Fruit fly (Drosophila melanogaster) whole organism, embryonic: ENCODE data around the gene CG3726.

Source experiments
- Adf1 ChIP-seq: fragments of 200-800 bp; sonication (Bioruptor generic); IDR thresholded peaks from 2 replicates; pipeline ENCODE4 v1.3.6; 2022; ENCODE audit warnings: missing biosample characterization, missing genetic modification characterization
- Atf3 ChIP-seq: fragments of 200-800 bp; sonication (Bioruptor generic); optimal IDR thresholded peaks from 3 replicates; lab custom pipeline; 2016; ENCODE audit warnings: missing biosample characterization, missing genetic modification characterization
- Bteb2 ChIP-seq: fragments of 200-800 bp; sonication (Bioruptor generic); optimal IDR thresholded peaks from 2 replicates; lab custom pipeline; 2016; ENCODE audit warnings: missing biosample characterization, missing genetic modification characterization
- CG10147 ChIP-seq: fragments of 200-800 bp; sonication (Bioruptor generic); optimal IDR thresholded peaks from 2 replicates; lab custom pipeline; 2019; ENCODE audit warnings: missing biosample characterization, mild to moderate bottlenecking, missing genetic modification characterization, moderate library complexity
- CG10979 ChIP-seq: fragments of 200-800 bp; sonication (Bioruptor generic); optimal IDR thresholded peaks from 2 replicates; lab custom pipeline; 2018; ENCODE audit warnings: missing biosample characterization, mild to moderate bottlenecking, missing genetic modification characterization, moderate library complexity
- CG11398 ChIP-seq: fragments of 200-800 bp; sonication (Bioruptor generic); optimal IDR thresholded peaks from 2 replicates; lab custom pipeline; 2016; ENCODE audit warnings: missing biosample characterization, missing genetic modification characterization
- CG12219 ChIP-seq: fragments of 200-800 bp; sonication (Bioruptor generic); optimal IDR thresholded peaks from 3 replicates; lab custom pipeline; 2018; ENCODE audit warnings: missing biosample characterization, mild to moderate bottlenecking, missing genetic modification characterization
- CG12769 ChIP-seq: fragments of 200-800 bp; sonication (Bioruptor generic); optimal IDR thresholded peaks from 2 replicates; lab custom pipeline; 2019; ENCODE audit warnings: missing biosample characterization, mild to moderate bottlenecking, missing genetic modification characterization, moderate library complexity
- CG15696 ChIP-seq: fragments of 200-800 bp; sonication (Bioruptor generic); optimal IDR thresholded peaks from 2 replicates; lab custom pipeline; 2019; ENCODE audit warnings: missing biosample characterization, mild to moderate bottlenecking, missing genetic modification characterization, moderate library complexity
- CG1603 ChIP-seq: fragments of 200-800 bp; sonication (Bioruptor generic); optimal IDR thresholded peaks from 2 replicates; lab custom pipeline; 2019; ENCODE audit warnings: missing biosample characterization, mild to moderate bottlenecking, missing genetic modification characterization, moderate library complexity
- CG17328 ChIP-seq: fragments of 200-800 bp; sonication (Bioruptor generic); IDR thresholded peaks from 2 replicates; pipeline ENCODE4 v1.3.6; 2022; ENCODE audit warnings: missing biosample characterization, missing genetic modification characterization
- CG2678 ChIP-seq: fragments of 200-800 bp; sonication (Bioruptor generic); optimal IDR thresholded peaks from 3 replicates; lab custom pipeline; 2019; ENCODE audit warnings: missing biosample characterization, mild to moderate bottlenecking, missing genetic modification characterization, moderate library complexity
- CG30403 ChIP-seq: fragments of 200-800 bp; sonication (Bioruptor generic); optimal IDR thresholded peaks from 3 replicates; lab custom pipeline; 2016; ENCODE audit warnings: missing biosample characterization, missing genetic modification characterization
- CG31441 ChIP-seq: fragments of 200-800 bp; sonication (Bioruptor generic); IDR thresholded peaks from 2 replicates; pipeline ENCODE4 v1.3.6; 2022; ENCODE audit warnings: missing biosample characterization, missing genetic modification characterization
- CG33557 ChIP-seq: fragments of 200-800 bp; sonication (Bioruptor generic); optimal IDR thresholded peaks from 2 replicates; lab custom pipeline; 2019; ENCODE audit warnings: missing biosample characterization, mild to moderate bottlenecking, missing genetic modification characterization, moderate library complexity
- CG3726 ChIP-seq: fragments of 200-800 bp; sonication (Bioruptor generic); IDR thresholded peaks from 3 replicates; pipeline ENCODE4, ENCODE4 v1.3.6; 2022; ENCODE audit warnings: missing biosample characterization, missing genetic modification characterization
- CG42726 ChIP-seq: fragments of 200-800 bp; sonication (Bioruptor generic); IDR thresholded peaks from 2 replicates; pipeline ENCODE4 v1.3.6; 2022; ENCODE audit warnings: missing biosample characterization, missing genetic modification characterization; ENCODE audit not compliant: partially characterized antibody
- CG4707 ChIP-seq: fragments of 200-800 bp; sonication (Bioruptor generic); optimal IDR thresholded peaks from 2 replicates; lab custom pipeline; 2018; ENCODE audit warnings: missing biosample characterization, mild to moderate bottlenecking, missing genetic modification characterization, moderate library complexity
- CG6254 ChIP-seq: fragments of 200-800 bp; sonication (Bioruptor generic); optimal IDR thresholded peaks from 3 replicates; lab custom pipeline; 2017; ENCODE audit warnings: mild to moderate bottlenecking, missing biosample characterization, missing genetic modification reagents, missing genetic modification characterization
- CG7271 ChIP-seq: fragments of 200-800 bp; sonication (Bioruptor generic); optimal IDR thresholded peaks from 2 replicates; lab custom pipeline; 2018; ENCODE audit warnings: missing biosample characterization, mild to moderate bottlenecking, missing genetic modification characterization, moderate library complexity
- CG7786 ChIP-seq: fragments of 200-800 bp; sonication (Bioruptor generic); optimal IDR thresholded peaks from 2 replicates; lab custom pipeline; 2016; ENCODE audit warnings: missing biosample characterization, missing genetic modification characterization
- CG8944 ChIP-seq: fragments of 200-800 bp; sonication (Bioruptor generic); optimal IDR thresholded peaks from 3 replicates; lab custom pipeline; 2016; ENCODE audit warnings: missing biosample characterization, missing genetic modification characterization
- CG9437 ChIP-seq: fragments of 200-800 bp; sonication (Bioruptor generic); optimal IDR thresholded peaks from 2 replicates; lab custom pipeline; 2018; ENCODE audit warnings: missing biosample characterization, mild to moderate bottlenecking, missing genetic modification characterization
- CG9797 ChIP-seq: fragments of 200-800 bp; sonication (Bioruptor generic); optimal IDR thresholded peaks from 3 replicates; lab custom pipeline; 2018; ENCODE audit warnings: missing biosample characterization, mild to moderate bottlenecking, missing genetic modification characterization
- D19B ChIP-seq: fragments of 200-800 bp; sonication (Bioruptor generic); optimal IDR thresholded peaks from 2 replicates; lab custom pipeline; 2017; ENCODE audit warnings: missing biosample characterization, mild to moderate bottlenecking, missing genetic modification characterization
- Dfd ChIP-seq, 2 experiments: fragments of >200 bp; optimal IDR thresholded peaks; 2 replicates each; lab custom pipeline; 2017; ENCODE audit warnings: missing biosample characterization in 2 of 2, missing genetic modification characterization in 2 of 2
- Dip3 ChIP-seq: fragments of 200-800 bp; sonication (Bioruptor generic); optimal IDR thresholded peaks from 3 replicates; lab custom pipeline; 2016; ENCODE audit warnings: missing biosample characterization, missing genetic modification characterization
- E2f2 ChIP-seq: fragments of 200-800 bp; sonication (Bioruptor generic); IDR thresholded peaks from 2 replicates; pipeline ENCODE4 v1.3.6; 2022; ENCODE audit warnings: missing biosample characterization, missing genetic modification characterization
- NC2β ChIP-seq: fragments of 200-800 bp; sonication (Bioruptor generic); optimal IDR thresholded peaks from 2 replicates; lab custom pipeline; 2016; ENCODE audit warnings: missing biosample characterization, missing genetic modification characterization
- Neu2 ChIP-seq: fragments of 200-800 bp; sonication (Bioruptor generic); optimal IDR thresholded peaks from 3 replicates; lab custom pipeline; 2016; ENCODE audit warnings: missing biosample characterization, missing genetic modification characterization, borderline replicate concordance
- Usf ChIP-seq: fragments of 200-800 bp; sonication (Bioruptor generic); optimal IDR thresholded peaks from 2 replicates; lab custom pipeline; 2017; ENCODE audit warnings: missing genotype, missing biosample characterization, missing genetic modification characterization
- amos ChIP-seq: fragments of 200-800 bp; sonication (Bioruptor generic); IDR thresholded peaks from 2 replicates; pipeline ENCODE4 v1.3.6; 2022; ENCODE audit warnings: missing biosample characterization, missing genetic modification characterization; ENCODE audit not compliant: partially characterized antibody
- bab2 ChIP-seq: fragments of 200-800 bp; sonication (Bioruptor generic); optimal IDR thresholded peaks from 2 replicates; lab custom pipeline; 2016; ENCODE audit warnings: missing biosample characterization, missing genetic modification characterization
- bsh ChIP-seq, 2 experiments: fragments of 200-800 bp; sonication (Bioruptor generic); optimal IDR thresholded peaks; 2 replicates each; lab custom pipeline; 2017 to 2018; ENCODE audit warnings: mild to moderate bottlenecking in 2 of 2, missing biosample characterization in 2 of 2, missing genetic modification characterization in 2 of 2, moderate library complexity in 1 of 2
- corto ChIP-seq: fragments of 200-800 bp; sonication (Bioruptor generic); optimal IDR thresholded peaks from 2 replicates; lab custom pipeline; 2016; ENCODE audit warnings: missing biosample characterization, mild to moderate bottlenecking, missing genetic modification characterization, moderate library complexity
- emc ChIP-seq: fragments of 200-800 bp; sonication (Bioruptor generic); optimal IDR thresholded peaks from 2 replicates; lab custom pipeline; 2016; ENCODE audit warnings: missing biosample characterization, missing genetic modification characterization
- fu2 ChIP-seq: fragments of 200-800 bp; sonication (Bioruptor generic); optimal IDR thresholded peaks from 2 replicates; lab custom pipeline; 2016; ENCODE audit warnings: missing biosample characterization, missing genetic modification characterization
- gce ChIP-seq: fragments of 200-800 bp; sonication (Bioruptor generic); IDR thresholded peaks from 3 replicates; pipeline ENCODE4 v1.3.6; 2022; ENCODE audit warnings: missing biosample characterization, missing genetic modification characterization
- gsb-n ChIP-seq: fragments of 200-800 bp; sonication (Bioruptor generic); optimal IDR thresholded peaks from 3 replicates; lab custom pipeline; 2018; ENCODE audit warnings: missing biosample characterization, mild to moderate bottlenecking, missing genetic modification characterization
- ham ChIP-seq: fragments of 200-800 bp; sonication (Bioruptor generic); IDR thresholded peaks from 2 replicates; pipeline ENCODE4 v1.3.6; 2022; ENCODE audit warnings: missing biosample characterization, missing genetic modification characterization
- kni ChIP-seq: fragments of 200-800 bp; sonication (Bioruptor generic); optimal IDR thresholded peaks from 3 replicates; lab custom pipeline; 2017; ENCODE audit warnings: mild to moderate bottlenecking, missing biosample characterization, missing genetic modification reagents, missing genetic modification characterization
- lov ChIP-seq, 2 experiments: fragments of 200-800 bp in 1 of 2; fragments of >200 bp in 1 of 2; sonication (Bioruptor generic) in 1 of 2; IDR thresholded peaks in 1 of 2; optimal IDR thresholded peaks in 1 of 2; 2 replicates in 1 of 2; 3 replicates in 1 of 2; pipeline versions ENCODE4 v1.3.6 to Lab custom; 2017 to 2022; ENCODE audit warnings: missing biosample characterization in 1 of 2, missing genetic modification characterization in 1 of 2
- mirr ChIP-seq: fragments of 200-800 bp; sonication (Bioruptor generic); optimal IDR thresholded peaks from 3 replicates; lab custom pipeline; 2018; ENCODE audit warnings: missing biosample characterization, mild to moderate bottlenecking, missing genetic modification characterization
- org-1 ChIP-seq: fragments of 200-800 bp; sonication (Bioruptor generic); optimal IDR thresholded peaks from 2 replicates; lab custom pipeline; 2017; ENCODE audit warnings: missing biosample characterization, missing genetic modification characterization
- rib ChIP-seq: fragments of 200-800 bp; sonication (Bioruptor generic); IDR thresholded peaks from 2 replicates; pipeline ENCODE4 v1.3.6; 2022; ENCODE audit warnings: missing biosample characterization, missing genetic modification characterization
- row ChIP-seq: fragments of 200-800 bp; sonication (Bioruptor generic); IDR thresholded peaks from 3 replicates; pipeline ENCODE4 v1.3.6; 2022; ENCODE audit warnings: missing biosample characterization, missing genetic modification characterization
- sc ChIP-seq, 3 experiments: fragments of >200 bp in 2 of 3; fragments of 200-800 bp in 1 of 3; sonication (Bioruptor generic) in 1 of 3; optimal IDR thresholded peaks; 2 replicates in 2 of 3; 3 replicates in 1 of 3; lab custom pipeline; 2017; ENCODE audit warnings: mild to moderate bottlenecking in 1 of 3, missing biosample characterization in 1 of 3, missing genetic modification characterization in 1 of 3, missing genetic modification reagents in 1 of 3
- sens ChIP-seq: fragments of 200-800 bp; sonication (Bioruptor generic); peaks from one replicate; lab custom pipeline; 2016; ENCODE audit warnings: missing biosample characterization, missing genetic modification characterization
- shn ChIP-seq: fragments of 200-800 bp; sonication (Bioruptor generic); optimal IDR thresholded peaks from 3 replicates; lab custom pipeline; 2016; ENCODE audit warnings: missing biosample characterization, missing genetic modification characterization
- slbo ChIP-seq: fragments of 200-800 bp; sonication (Bioruptor generic); IDR thresholded peaks from 2 replicates; pipeline ENCODE4 v1.3.6; 2022; ENCODE audit warnings: missing biosample characterization, missing genetic modification characterization

The CG3726 gene

DNA sequence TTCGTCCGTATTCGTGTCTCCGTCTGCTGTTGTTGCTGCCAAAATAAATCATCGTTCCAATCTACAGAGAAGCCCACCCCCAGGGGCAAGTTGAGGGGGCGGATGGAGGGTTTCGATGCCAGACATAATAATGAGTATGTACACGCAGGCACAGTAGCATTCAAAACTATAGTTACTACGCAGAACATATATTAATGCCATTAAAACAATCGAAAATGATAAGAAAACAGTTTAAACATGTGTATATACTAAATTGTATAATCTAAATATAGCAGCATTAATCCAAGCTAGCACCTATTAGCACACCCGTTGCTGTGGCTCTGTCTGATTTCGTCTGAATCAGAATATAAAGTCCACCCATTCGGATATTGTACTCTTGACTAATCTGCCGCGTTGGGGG is 64.0 kb downstream of the CG3726 start (continued):
- TF ChIP-seq CG10147 (GFP tag; lab: Kevin White, UChicago), result peak; percentile 68
- TF ChIP-seq bab2 (GFP tag; lab: Kevin White, UChicago), result peak; percentile 67
- peak; percentile 66 for TF ChIP-seq corto (GFP tag; lab: Kevin White, UChicago)
- no peak for TF ChIP-seq Neu2
- TF ChIP-seq Usf (GFP tag; lab: Kevin White, UChicago), result peak; percentile 30
- TF ChIP-seq Atf3 (GFP tag; lab: Kevin White, UChicago), result peak; percentile 9
- TF ChIP-seq CG2678 (tag; lab: Kevin White, UChicago), result peak; percentile 88
- TF ChIP-seq emc (GFP tag; lab: Kevin White, UChicago), result no peak
- TF ChIP-seq row, result peak; percentile 88
- TF ChIP-seq CG9797 (GFP tag; lab: Kevin White, UChicago), result no peak
- peak; percentile 55 for TF ChIP-seq E2f2 (GFP tag; lab: Robert Waterston, UW)
- TF ChIP-seq kni (GFP tag; lab: Kevin White, UChicago), result no peak
- peak; percentile 81 for TF ChIP-seq CG1603 (tag; lab: Kevin White, UChicago)
- peak; percentile 69 for TF ChIP-seq CG30403 (GFP tag; lab: Kevin White, UChicago)
- TF ChIP-seq sc (optimal IDR thresholded peaks at IDR 0.05; lab: Kevin White, UChicago), result no peak
- TF ChIP-seq sc (GFP tag; optimal IDR thresholded peaks at IDR 0.05; lab: Kevin White, UChicago), result peak; percentile 12
- no peak for TF ChIP-seq ham (GFP tag; lab: Robert Waterston, UW)
- peak; percentile 23 for TF ChIP-seq CG7786
- peak; percentile 43 for TF ChIP-seq CG10979 (tag; lab: Kevin White, UChicago)
- TF ChIP-seq Dip3 (GFP tag; lab: Kevin White, UChicago), result peak; percentile 62
- peak; percentile 71 for TF ChIP-seq mirr (GFP tag; lab: Kevin White, UChicago)
- TF ChIP-seq NC2β (GFP tag; lab: Kevin White, UChicago), result no peak
- peak; percentile 22 to 66 for TF ChIP-seq bsh (GFP tag; optimal IDR thresholded peaks at IDR 0.05; lab: Kevin White, UChicago)
- peak; percentile 38; the same call in 1 of the 3 replicates for TF ChIP-seq gce
- peak; percentile 26 for TF ChIP-seq shn (GFP tag; lab: Kevin White, UChicago)
- peak; percentile 55 for TF ChIP-seq Bteb2
- no peak for TF ChIP-seq CG33557 (GFP tag; lab: Kevin White, UChicago)
- TF ChIP-seq gsb-n, result peak; percentile 53
- peak; percentile 77 for TF ChIP-seq CG17328 (GFP tag; lab: Robert Waterston, UW)
- peak; percentile 13 for TF ChIP-seq CG4707
- no peak for TF ChIP-seq lov (optimal IDR thresholded peaks at IDR 0.05; lab: Kevin White, UChicago)
- TF ChIP-seq lov (GFP tag; IDR thresholded peaks at IDR 0.05; lab: Robert Waterston, UW), result peak; percentile 70; the same call in 1 of the 3 replicates
- no peak for TF ChIP-seq CG7271 (tag; lab: Kevin White, UChicago)
- peak; percentile 4 for TF ChIP-seq fu2 (GFP tag; lab: Kevin White, UChicago)
- peak; percentile 95 for TF ChIP-seq sens (GFP tag; lab: Kevin White, UChicago)
- no peak for TF ChIP-seq amos (GFP tag; lab: Robert Waterston, UW)
- peak; percentile 63 for TF ChIP-seq D19B
- TF ChIP-seq CG11398, result peak; percentile 15
- peak; percentile 71 for TF ChIP-seq CG12219 (GFP tag; lab: Kevin White, UChicago)
- peak; percentile 66; the same call in 2 of the 3 replicates for TF ChIP-seq CG3726 (GFP tag; lab: Robert Waterston, UW)
- TF ChIP-seq CG6254 (GFP tag; lab: Kevin White, UChicago), result no peak
- TF ChIP-seq CG42726 (GFP tag; lab: Robert Waterston, UW), result no peak
- peak; percentile 52 for TF ChIP-seq Adf1
- peak; percentile 71 for TF ChIP-seq CG31441 (GFP tag; lab: Robert Waterston, UW)
- peak; percentile 56; the same call in 1 of the 2 replicates for TF ChIP-seq rib (GFP tag; lab: Robert Waterston, UW)
- peak; percentile 69 for TF ChIP-seq org-1 (GFP tag; lab: Kevin White, UChicago)
- TF ChIP-seq CG12769, result peak; percentile 91
- peak; percentile 42 for TF ChIP-seq CG9437 (GFP tag; lab: Kevin White, UChicago)
- peak; percentile 89 for TF ChIP-seq slbo (GFP tag; lab: Robert Waterston, UW)
- no peak for TF ChIP-seq CG15696 (tag; lab: Kevin White, UChicago)
- no peak for TF ChIP-seq Dfd (GFP tag; optimal IDR thresholded peaks at IDR 0.05; lab: Kevin White, UChicago)
- TF ChIP-seq CG8944 (GFP tag; lab: Kevin White, UChicago), result peak; percentile 41
